Fruit fly (Drosophila melanogaster) whole organism, embryonic: ENCODE results near the gene CG4133.

Source experiments
- ATbp ChIP-seq: fragments of 200-800 bp; sonication (Bioruptor generic); optimal IDR thresholded peaks from 2 replicates; lab custom pipeline; 2017; ENCODE audit warnings: missing biosample characterization, mild to moderate bottlenecking, missing genetic modification characterization, missing genetic modification reagents
- Awh ChIP-seq: fragments of 200-800 bp; sonication (Bioruptor generic); IDR thresholded peaks from 2 replicates; pipeline ENCODE4, ENCODE4 v1.3.6; 2022; ENCODE audit warnings: missing biosample characterization, missing genetic modification characterization
- Bteb2 ChIP-seq: fragments of 200-800 bp; sonication (Bioruptor generic); optimal IDR thresholded peaks from 2 replicates; lab custom pipeline; 2016; ENCODE audit warnings: missing biosample characterization, missing genetic modification characterization
- CG10321 ChIP-seq: fragments of 200-800 bp; sonication (Bioruptor generic); IDR thresholded peaks from 2 replicates; pipeline ENCODE4 v1.3.6; 2022; ENCODE audit warnings: missing biosample characterization, missing genetic modification characterization
- CG10979 ChIP-seq: fragments of 200-800 bp; sonication (Bioruptor generic); optimal IDR thresholded peaks from 2 replicates; lab custom pipeline; 2018; ENCODE audit warnings: missing biosample characterization, mild to moderate bottlenecking, missing genetic modification characterization, moderate library complexity
- CG11398 ChIP-seq: fragments of 200-800 bp; sonication (Bioruptor generic); optimal IDR thresholded peaks from 2 replicates; lab custom pipeline; 2016; ENCODE audit warnings: missing biosample characterization, missing genetic modification characterization
- CG11695 ChIP-seq: fragments of 200-800 bp; sonication (Bioruptor generic); IDR thresholded peaks from 3 replicates; pipeline ENCODE4 v1.3.6; 2022; ENCODE audit warnings: missing biosample characterization, missing genetic modification characterization
- CG1233 ChIP-seq: fragments of 200-800 bp; sonication (Bioruptor generic); optimal IDR thresholded peaks from 4 replicates; lab custom pipeline; 2018; ENCODE audit warnings: missing biosample characterization, mild to moderate bottlenecking, missing genetic modification characterization
- CG12391 ChIP-seq: fragments of 200-800 bp; sonication (Bioruptor generic); optimal IDR thresholded peaks from 3 replicates; lab custom pipeline; 2018; ENCODE audit warnings: missing biosample characterization, mild to moderate bottlenecking, missing genetic modification characterization, moderate library complexity
- CG14014 ChIP-seq: fragments of 200-800 bp; sonication (Bioruptor generic); IDR thresholded peaks from 2 replicates; pipeline ENCODE4 v1.3.6; 2022; ENCODE audit warnings: missing biosample characterization, missing genetic modification characterization
- CG17802 ChIP-seq: fragments of 200-800 bp; sonication (Bioruptor generic); optimal IDR thresholded peaks from 2 replicates; lab custom pipeline; 2018; ENCODE audit warnings: missing biosample characterization, mild to moderate bottlenecking, missing genetic modification characterization, moderate library complexity
- CG2129 ChIP-seq: fragments of 200-800 bp; sonication (Bioruptor generic); IDR thresholded peaks from 2 replicates; pipeline ENCODE4 v1.3.6; 2022; ENCODE audit warnings: missing biosample characterization, missing genetic modification characterization; ENCODE audit not compliant: partially characterized antibody
- CG2202 ChIP-seq: fragments of 200-800 bp; sonication (Bioruptor generic); optimal IDR thresholded peaks from 2 replicates; lab custom pipeline; 2018; ENCODE audit warnings: missing biosample characterization, mild to moderate bottlenecking, missing genetic modification characterization
- CG2712 ChIP-seq: fragments of 200-800 bp; optimal IDR thresholded peaks from 3 replicates; lab custom pipeline; 2019; ENCODE audit warnings: missing biosample characterization, mild to moderate bottlenecking, missing genetic modification characterization, moderate library complexity
- CG3847 ChIP-seq: fragments of 200-800 bp; sonication (Bioruptor generic); IDR thresholded peaks from 2 replicates; pipeline ENCODE4 v1.3.6; 2022; ENCODE audit warnings: missing biosample characterization, missing genetic modification characterization
- CG4617 ChIP-seq: fragments of 200-800 bp; sonication (Bioruptor generic); optimal IDR thresholded peaks from 3 replicates; lab custom pipeline; 2016; ENCODE audit warnings: missing biosample characterization, missing genetic modification characterization, borderline replicate concordance
- CG8281 ChIP-seq: fragments of 200-800 bp; sonication (Bioruptor generic); optimal IDR thresholded peaks from 2 replicates; lab custom pipeline; 2018; ENCODE audit warnings: missing biosample characterization, mild to moderate bottlenecking, missing genetic modification characterization, moderate library complexity
- CG9437 ChIP-seq: fragments of 200-800 bp; sonication (Bioruptor generic); optimal IDR thresholded peaks from 2 replicates; lab custom pipeline; 2018; ENCODE audit warnings: missing biosample characterization, mild to moderate bottlenecking, missing genetic modification characterization
- CG9609 ChIP-seq: fragments of 200-800 bp; sonication (Bioruptor generic); optimal IDR thresholded peaks from 3 replicates; lab custom pipeline; 2016; ENCODE audit warnings: missing biosample characterization, missing genetic modification characterization
- CHES-1-like ChIP-seq: fragments of 200-800 bp; sonication (Bioruptor generic); optimal IDR thresholded peaks from 2 replicates; lab custom pipeline; 2016; ENCODE audit warnings: missing biosample characterization, missing genetic modification characterization
- Eip74EF ChIP-seq, 2 experiments: fragments of 200-800 bp in 1 of 2; fragments of >200 bp in 1 of 2; sonication (Bioruptor generic) in 1 of 2; optimal IDR thresholded peaks; 2 replicates each; lab custom pipeline; 2017 to 2019; ENCODE audit warnings: missing biosample characterization in 2 of 2, missing genetic modification characterization in 2 of 2, mild to moderate bottlenecking in 1 of 2, moderate library complexity in 1 of 2
- NC2α ChIP-seq: fragments of 200-800 bp; sonication (Bioruptor generic); optimal IDR thresholded peaks from 2 replicates; lab custom pipeline; 2016; ENCODE audit warnings: missing biosample characterization, missing genetic modification characterization
- Poxn ChIP-seq: fragments of 200-800 bp; sonication (Bioruptor generic); IDR thresholded peaks from 2 replicates; pipeline ENCODE4 v1.3.6; 2022; ENCODE audit warnings: missing biosample characterization, missing genetic modification characterization
- Xbp1 ChIP-seq: fragments of 200-800 bp; sonication (Bioruptor generic); optimal IDR thresholded peaks from 3 replicates; lab custom pipeline; 2016; ENCODE audit warnings: missing biosample characterization, mild to moderate bottlenecking, missing genetic modification characterization
- amos ChIP-seq: fragments of 200-800 bp; sonication (Bioruptor generic); IDR thresholded peaks from 2 replicates; pipeline ENCODE4 v1.3.6; 2022; ENCODE audit warnings: missing biosample characterization, missing genetic modification characterization; ENCODE audit not compliant: partially characterized antibody
- aop ChIP-seq: fragments of 200-800 bp; sonication (Bioruptor generic); IDR thresholded peaks from 2 replicates; pipeline ENCODE4 v1.3.6; 2022; ENCODE audit warnings: missing biosample characterization, missing genetic modification characterization
- ase ChIP-seq: fragments of 200-800 bp; sonication (Bioruptor generic); IDR thresholded peaks from 3 replicates; pipeline ENCODE4 v1.3.6; 2022; ENCODE audit warnings: missing biosample characterization, missing genetic modification characterization
- ash1 ChIP-seq: fragments of 200-800 bp; sonication (Bioruptor generic); optimal IDR thresholded peaks from 2 replicates; lab custom pipeline; 2018; ENCODE audit warnings: missing biosample characterization, mild to moderate bottlenecking, missing genetic modification characterization
- cato ChIP-seq: fragments of 200-800 bp; sonication (Bioruptor generic); optimal IDR thresholded peaks from 2 replicates; lab custom pipeline; 2016; ENCODE audit warnings: missing biosample characterization, missing genetic modification characterization, borderline replicate concordance
- cg ChIP-seq: fragments of 200-800 bp; sonication (Bioruptor generic); optimal IDR thresholded peaks from 3 replicates; lab custom pipeline; 2019; ENCODE audit warnings: missing biosample characterization, mild to moderate bottlenecking, missing genetic modification characterization, moderate library complexity
- dmrt11E ChIP-seq: fragments of 200-800 bp; sonication (Bioruptor generic); optimal IDR thresholded peaks from 3 replicates; lab custom pipeline; 2018; ENCODE audit warnings: missing biosample characterization, mild to moderate bottlenecking, missing genetic modification characterization, moderate library complexity
- gcm2 ChIP-seq: fragments of 200-800 bp; sonication (Bioruptor generic); optimal IDR thresholded peaks from 2 replicates; lab custom pipeline; 2016; ENCODE audit warnings: missing biosample characterization, missing genetic modification characterization
- grn ChIP-seq: fragments of 200-800 bp; sonication (Bioruptor generic); optimal IDR thresholded peaks from 3 replicates; lab custom pipeline; 2017; ENCODE audit warnings: missing biosample characterization, missing genetic modification characterization
- gsb ChIP-seq: fragments of 200-800 bp; sonication (Bioruptor generic); IDR thresholded peaks from 2 replicates; pipeline ENCODE4 v1.3.6; 2022; ENCODE audit warnings: missing biosample characterization, missing genetic modification characterization
- inv ChIP-seq: fragments of 200-800 bp; sonication (Bioruptor generic); IDR thresholded peaks from 2 replicates; pipeline ENCODE4 v1.3.6; 2022; ENCODE audit warnings: missing biosample characterization, missing genetic modification characterization; ENCODE audit not compliant: partially characterized antibody
- kay ChIP-seq: fragments of 200-800 bp; sonication (Bioruptor generic); optimal IDR thresholded peaks from 2 replicates; lab custom pipeline; 2016; ENCODE audit warnings: missing biosample characterization, missing genetic modification characterization
- luna ChIP-seq: fragments of 200-800 bp; sonication (Bioruptor generic); optimal IDR thresholded peaks from 2 replicates; lab custom pipeline; 2016; ENCODE audit warnings: missing biosample characterization, missing genetic modification characterization
- maf-S ChIP-seq: fragments of 200-800 bp; sonication (Bioruptor generic); optimal IDR thresholded peaks from 2 replicates; lab custom pipeline; 2016; ENCODE audit warnings: missing biosample characterization, missing genetic modification characterization
- nau ChIP-seq: fragments of 200-800 bp; sonication (Bioruptor generic); optimal IDR thresholded peaks from 3 replicates; lab custom pipeline; 2017; ENCODE audit warnings: missing biosample characterization, mild to moderate bottlenecking, missing genetic modification characterization, missing genetic modification reagents
- nerfin-1 ChIP-seq: fragments of 200-800 bp; sonication (Bioruptor generic); optimal IDR thresholded peaks from 3 replicates; lab custom pipeline; 2019; ENCODE audit warnings: missing biosample characterization, mild to moderate bottlenecking, missing genetic modification characterization, moderate library complexity
- oc ChIP-seq: fragments of 200-800 bp; sonication (Bioruptor generic); optimal IDR thresholded peaks from 2 replicates; lab custom pipeline; 2018; ENCODE audit warnings: missing biosample characterization, mild to moderate bottlenecking, missing genetic modification characterization, moderate library complexity
- odd ChIP-seq: fragments of 200-800 bp; sonication (Bioruptor generic); optimal IDR thresholded peaks from 2 replicates; lab custom pipeline; 2017; ENCODE audit warnings: missing biosample characterization, mild to moderate bottlenecking, missing genetic modification characterization
- org-1 ChIP-seq: fragments of 200-800 bp; sonication (Bioruptor generic); optimal IDR thresholded peaks from 2 replicates; lab custom pipeline; 2017; ENCODE audit warnings: missing biosample characterization, missing genetic modification characterization
- pum ChIP-seq: fragments of 200-800 bp; sonication (Bioruptor generic); optimal IDR thresholded peaks from 2 replicates; lab custom pipeline; 2016; ENCODE audit warnings: missing biosample characterization, missing genetic modification characterization
- tap ChIP-seq: fragments of 200-800 bp; optimal IDR thresholded peaks from 3 replicates; lab custom pipeline; 2019; ENCODE audit warnings: missing biosample characterization, mild to moderate bottlenecking, missing genetic modification characterization, moderate library complexity
- trh ChIP-seq: fragments of 200-800 bp; sonication (Bioruptor generic); optimal IDR thresholded peaks from 2 replicates; lab custom pipeline; 2016; ENCODE audit warnings: missing biosample characterization, missing genetic modification characterization
- unc-4 ChIP-seq: fragments of 200-800 bp; sonication (Bioruptor generic); IDR thresholded peaks from 2 replicates; pipeline ENCODE4 v1.3.6; 2022; ENCODE audit warnings: missing biosample characterization, missing genetic modification characterization; ENCODE audit not compliant: partially characterized antibody
- vnd ChIP-seq: fragments of 200-800 bp; sonication (Bioruptor generic); IDR thresholded peaks from 3 replicates; pipeline ENCODE4 v1.3.6; 2022; ENCODE audit warnings: missing biosample characterization, missing genetic modification characterization; ENCODE audit not compliant: partially characterized antibody
- zen ChIP-seq: fragments of 200-800 bp; sonication (Bioruptor generic); optimal IDR thresholded peaks from 3 replicates; lab custom pipeline; 2018; ENCODE audit warnings: missing biosample characterization, mild to moderate bottlenecking, missing genetic modification characterization, moderate library complexity

Gene CG4133

DNA sequence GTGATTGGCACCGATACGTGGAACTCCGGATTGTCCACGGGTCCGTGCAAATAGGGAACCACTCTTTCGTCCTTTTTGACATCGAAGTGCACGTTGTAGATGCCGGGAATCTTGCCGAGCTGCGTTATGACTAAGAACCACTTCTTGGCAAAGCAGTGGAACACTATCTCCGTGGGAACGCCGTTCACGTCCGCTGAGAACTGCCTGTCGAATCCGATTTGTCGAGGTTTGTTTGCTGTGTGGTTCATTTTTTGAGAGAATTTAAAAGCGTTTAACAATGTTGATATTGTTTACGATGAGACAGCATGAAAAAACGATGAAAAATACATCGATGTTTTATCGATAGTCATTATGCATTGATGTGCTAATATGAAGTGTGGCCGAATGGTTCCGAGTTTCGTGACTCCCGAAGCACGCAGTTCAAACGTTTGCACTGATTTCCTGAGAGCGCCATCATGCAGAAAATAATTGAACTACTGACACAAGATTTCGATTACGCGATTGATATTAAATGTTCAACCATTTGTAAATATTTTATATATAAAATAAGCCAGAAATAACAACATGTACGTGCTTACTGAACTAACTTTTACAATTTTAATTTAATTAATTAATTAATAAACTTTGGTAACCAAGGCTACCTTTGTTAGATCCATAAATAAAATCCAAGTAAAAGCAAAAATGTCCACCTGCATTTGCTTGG is 34.1 kb upstream of the CG4133 start, which contains the start of the genes CG11885 and CG13692 (continued):
- TF ChIP-seq CG8281 (tag; lab: Kevin White, UChicago) (peak; percentile 76), ATbp (GFP tag; lab: Kevin White, UChicago) (no peak), Bteb2 (peak; percentile 10), maf-S (no peak), CG2129 (GFP tag; lab: Robert Waterston, UW) (peak; percentile 89), trh (GFP tag; lab: Kevin White, UChicago) (no peak), odd (GFP tag; lab: Kevin White, UChicago) (no peak), aop (GFP tag; lab: Robert Waterston, UW) (no peak), nau (peak; percentile 27), gcm2 (GFP tag; lab: Kevin White, UChicago) (no peak), ase (no peak), CG1233 (peak; percentile 25), Poxn (GFP tag; lab: Robert Waterston, UW) (no peak), tap (tag; lab: Kevin White, UChicago) (peak; percentile 45), CG10321 (GFP tag; lab: Robert Waterston, UW) (no peak), CG11695 (GFP tag; lab: Robert Waterston, UW) (no peak), CG2202 (no peak), CG9609 (GFP tag; lab: Kevin White, UChicago) (peak; percentile 0), oc (tag; lab: Kevin White, UChicago) (peak; percentile 13), CG2712 (tag; lab: Kevin White, UChicago) (peak; percentile 68), nerfin-1 (tag; lab: Kevin White, UChicago) (peak; percentile 24), CG9437 (GFP tag; lab: Kevin White, UChicago) (peak; percentile 61), CG12391 (tag; lab: Kevin White, UChicago) (peak; percentile 58), NC2α (GFP tag; lab: Kevin White, UChicago) (no peak), Awh (GFP tag; lab: Robert Waterston, UW) (no peak), CHES-1-like (peak; percentile 68), luna (no peak), ash1 (GFP tag; lab: Kevin White, UChicago) (no peak), cg (GFP tag; lab: Kevin White, UChicago) (no peak), zen (tag; lab: Kevin White, UChicago) (peak; percentile 74), amos (GFP tag; lab: Robert Waterston, UW) (peak; percentile 99), vnd (peak; percentile 93), pum (GFP tag; lab: Kevin White, UChicago) (peak; percentile 4), CG10979 (tag; lab: Kevin White, UChicago) (peak; percentile 13), CG11398 (GFP tag; lab: Kevin White, UChicago) (peak; percentile 6), dmrt11E (tag; lab: Kevin White, UChicago) (no peak), kay (GFP tag; lab: Kevin White, UChicago) (peak; percentile 35), cato (GFP tag; lab: Kevin White, UChicago) (no peak), CG17802 (tag; lab: Kevin White, UChicago) (peak; percentile 24), org-1 (no peak), CG4617 (peak; percentile 72), unc-4 (peak; percentile 99), CG14014 (0 out of 2 replicates have a peak, but pooled peaks have one; percentile 28), Eip74EF (GFP tag; optimal IDR thresholded peaks at IDR 0.05; lab: Kevin White, UChicago) (no peak), CG3847 (GFP tag; lab: Robert Waterston, UW) (peak; percentile 75), Xbp1 (GFP tag; lab: Kevin White, UChicago) (peak; percentile 53), inv (GFP tag; lab: Robert Waterston, UW) (peak; percentile 95), gsb (GFP tag; lab: Robert Waterston, UW) (no peak), grn (GFP tag; lab: Kevin White, UChicago) (peak; percentile 84)
